Worm (Caenorhabditis elegans) whole organism, L4 larva: Measurements from ENCODE around the gene snt-6.
A peak's percentile ranks its signal among the peaks of the same experiment; 100 is the strongest.

ENCODE experiments used
- T26A8.4 ChIP-seq: fragments of 200-800 bp; sonication (Bioruptor generic); IDR thresholded peaks from 2 replicates; pipeline ENCODE4 v1.3.6; 2022; ENCODE audit warnings: missing genetic modification characterization, missing compliant biosample characterization
- aha-1 ChIP-seq: fragments of 150-350 bp; peaks from one replicate; lab custom pipeline; 2014; ENCODE audit warnings: missing biosample characterization, missing genetic modification characterization
- ceh-82 ChIP-seq: sonication (generic microtip); optimal IDR thresholded peaks from 2 replicates; lab custom pipeline; 2017; ENCODE audit warnings: missing biosample characterization, missing genetic modification characterization
- daf-12 ChIP-seq: fragments of 150-350 bp; optimal IDR thresholded peaks from 2 replicates; lab custom pipeline; 2014; ENCODE audit warnings: missing biosample characterization, missing genetic modification reagents, missing genetic modification characterization
- hlh-11 ChIP-seq: fragments of 200-800 bp; sonication (Bioruptor generic); optimal IDR thresholded peaks from 2 replicates; lab custom pipeline; 2018; ENCODE audit warnings: mild to moderate bottlenecking, missing genetic modification characterization, missing compliant biosample characterization
- lin-13 ChIP-seq: fragments of 150-350 bp; optimal IDR thresholded peaks from 2 replicates; lab custom pipeline; 2014; ENCODE audit warnings: missing biosample characterization, missing genetic modification reagents, missing genetic modification characterization
- lin-39 ChIP-seq: fragments of 150-350 bp; optimal IDR thresholded peaks from 2 replicates; lab custom pipeline; 2014; ENCODE audit warnings: missing biosample characterization, missing genetic modification reagents, missing genetic modification characterization
- mdl-1 ChIP-seq, 2 experiments: fragments of 150-350 bp in 1 of 2; sonication (generic microtip) in 1 of 2; optimal IDR thresholded peaks; 2 replicates each; lab custom pipeline; 2014 to 2017; ENCODE audit warnings: missing biosample characterization in 2 of 2, missing genetic modification characterization in 2 of 2
- unc-39 ChIP-seq: sonication (generic microtip); optimal IDR thresholded peaks from 2 replicates; lab custom pipeline; 2017; ENCODE audit warnings: missing biosample characterization, missing genetic modification characterization
- ztf-11 ChIP-seq: fragments of 150-350 bp; optimal IDR thresholded peaks from 2 replicates; lab custom pipeline; 2014; ENCODE audit warnings: missing biosample characterization, missing genetic modification characterization

DNA sequence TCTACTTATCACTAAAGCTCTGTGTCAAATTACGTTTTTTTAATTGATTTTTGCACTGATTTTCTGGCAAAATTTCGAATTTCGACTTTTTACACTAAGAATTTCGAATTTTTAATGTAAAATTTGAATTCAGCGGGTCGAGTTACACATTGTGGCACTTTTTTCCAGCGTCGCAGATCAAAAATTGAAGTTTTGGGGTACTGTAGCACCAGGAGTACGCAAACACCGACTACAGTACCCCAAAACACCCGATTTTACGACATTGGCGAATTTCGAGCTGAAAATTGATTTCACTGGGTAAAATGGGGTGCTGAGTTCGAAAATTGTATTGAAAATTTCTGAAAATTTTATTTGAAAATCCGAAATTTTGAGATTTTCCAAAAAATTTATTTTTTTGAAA, 17.6 kb downstream of the snt-6 start:
- TF ChIP-seq ztf-11 (tag; lab: Kevin White, UChicago) = no peak
- TF ChIP-seq daf-12 (tag; lab: Kevin White, UChicago) = no peak
- no peak for TF ChIP-seq lin-39 (tag; lab: Kevin White, UChicago)
- TF ChIP-seq hlh-11 (tag; lab: Kevin White, UChicago) = no peak
- TF ChIP-seq T26A8.4 = no peak
- no peak for TF ChIP-seq ceh-82 (tag; lab: Kevin White, UChicago)
- TF ChIP-seq mdl-1 (tag; optimal IDR thresholded peaks at IDR 0.05; lab: Kevin White, UChicago) = no peak
- no peak for TF ChIP-seq aha-1 (tag; lab: Kevin White, UChicago)
- TF ChIP-seq unc-39 (tag; lab: Kevin White, UChicago) = no peak
- peak; percentile 89 for TF ChIP-seq lin-13 (GFP tag; lab: Kevin White, UChicago)
